Worm (Caenorhabditis elegans) whole organism, young adult: ENCODE measurements around the gene Y55F3AM.9.

Source experiments
- B0019.2 ChIP-seq: fragments of 200-800 bp; sonication (Bioruptor generic); conservative IDR thresholded peaks from 2 replicates; pipeline ENCODE4 v1.3.6; 2022; ENCODE audit warnings: missing genetic modification reagents, missing genetic modification characterization, missing compliant biosample characterization
- B0261.1 ChIP-seq: sonication (generic microtip); optimal IDR thresholded peaks from 2 replicates; lab custom pipeline; 2016; ENCODE audit warnings: mild to moderate bottlenecking, missing genetic modification characterization, moderate library complexity, missing compliant biosample characterization
- C17E4.6 ChIP-seq: fragments of 200-800 bp; sonication (Bioruptor generic); IDR thresholded peaks from 2 replicates; pipeline ENCODE4 v1.3.6; 2022; ENCODE audit warnings: missing genetic modification reagents, missing genetic modification characterization, missing compliant biosample characterization
- F22D6.2 ChIP-seq: sonication (generic microtip); optimal IDR thresholded peaks from 2 replicates; lab custom pipeline; 2016; ENCODE audit warnings: mild to moderate bottlenecking, missing genetic modification characterization, missing compliant biosample characterization
- F23B12.7 ChIP-seq: sonication (generic microtip); optimal IDR thresholded peaks from 2 replicates; lab custom pipeline; 2017; ENCODE audit warnings: missing genetic modification characterization, mild to moderate bottlenecking, missing compliant biosample characterization, antibody characterized with exemption, moderate library complexity; ENCODE audit not compliant: insufficient read depth
- F37B4.10 ChIP-seq: fragments of 200-800 bp; sonication (Bioruptor generic); IDR thresholded peaks from 2 replicates; pipeline ENCODE4 v1.3.6; 2022; ENCODE audit warnings: missing genetic modification characterization, missing compliant biosample characterization
- F49E8.2 ChIP-seq: sonication (generic microtip); optimal IDR thresholded peaks from 3 replicates; lab custom pipeline; 2017; ENCODE audit warnings: missing genetic modification characterization, mild to moderate bottlenecking, missing compliant biosample characterization, antibody characterized with exemption, moderate library complexity; ENCODE audit not compliant: insufficient read depth
- K12H6.12 ChIP-seq: fragments of 200-800 bp; sonication (Bioruptor generic); optimal IDR thresholded peaks from 2 replicates; lab custom pipeline; 2018; ENCODE audit warnings: mild to moderate bottlenecking, missing genetic modification characterization, missing compliant biosample characterization
- T26A5.8 ChIP-seq: sonication (generic microtip); optimal IDR thresholded peaks from 2 replicates; lab custom pipeline; 2016; ENCODE audit warnings: missing genetic modification characterization, missing compliant biosample characterization
- Y53G8AR.9 ChIP-seq: fragments of 200-800 bp; sonication (Bioruptor generic); conservative IDR thresholded peaks from 2 replicates; pipeline ENCODE4 v1.3.6; 2022; ENCODE audit warnings: missing genetic modification reagents, missing genetic modification characterization, missing compliant biosample characterization
- Y67H2A.10 ChIP-seq: fragments of 200-800 bp; sonication (Bioruptor generic); conservative IDR thresholded peaks from 2 replicates; pipeline ENCODE4 v1.3.6; 2022; ENCODE audit warnings: missing genetic modification reagents, missing genetic modification characterization, missing compliant biosample characterization
- Y95B8A.8 ChIP-seq: fragments of 200-800 bp; sonication (Bioruptor generic); IDR thresholded peaks from 2 replicates; pipeline ENCODE4 v1.3.6; 2022; ENCODE audit warnings: missing genetic modification reagents, missing genetic modification characterization, missing compliant biosample characterization
- akir-1 ChIP-seq: fragments of 200-800 bp; sonication (Bioruptor generic); optimal IDR thresholded peaks from 2 replicates; lab custom pipeline; 2018; ENCODE audit warnings: mild to moderate bottlenecking, missing genetic modification characterization, moderate library complexity, missing compliant biosample characterization
- ama-1 ChIP-seq, 3 experiments: fragments of 150-350 bp in 1 of 3; sonication (generic microtip) in 2 of 3; optimal IDR thresholded peaks; 2 replicates each; lab custom pipeline; 2014 to 2018; ENCODE audit warnings: missing biosample characterization in 2 of 3, missing genetic modification characterization in 2 of 3, missing genetic modification reagents in 2 of 3
- aptf-3 ChIP-seq: fragments of 200-800 bp; sonication (Bioruptor generic); IDR thresholded peaks from 2 replicates; pipeline ENCODE4 v1.3.6; 2022; ENCODE audit warnings: missing genetic modification characterization, missing compliant biosample characterization
- attf-3 ChIP-seq: fragments of 200-800 bp; sonication (Bioruptor generic); conservative IDR thresholded peaks from 2 replicates; pipeline ENCODE4 v1.3.6; 2022; ENCODE audit warnings: missing genetic modification reagents, missing genetic modification characterization, missing compliant biosample characterization
- attf-5 ChIP-seq: fragments of 200-800 bp; sonication (Bioruptor generic); optimal IDR thresholded peaks from 2 replicates; lab custom pipeline; 2018; ENCODE audit warnings: mild to moderate bottlenecking, missing genetic modification characterization, missing compliant biosample characterization
- attf-6 ChIP-seq: fragments of 200-800 bp; sonication (Bioruptor generic); IDR thresholded peaks from 2 replicates; pipeline ENCODE4 v1.3.6; 2022; ENCODE audit warnings: missing genetic modification reagents, missing genetic modification characterization, missing compliant biosample characterization
- ceh-27 ChIP-seq: fragments of 200-800 bp; sonication (Bioruptor generic); optimal IDR thresholded peaks from 2 replicates; lab custom pipeline; 2018; ENCODE audit warnings: mild to moderate bottlenecking, missing genetic modification characterization, moderate library complexity, missing compliant biosample characterization
- ceh-40 ChIP-seq: fragments of 200-800 bp; sonication (Bioruptor generic); IDR thresholded peaks from 2 replicates; pipeline ENCODE4 v1.3.6; 2022; ENCODE audit warnings: missing genetic modification characterization, missing compliant biosample characterization
- ceh-79 ChIP-seq: sonication (generic microtip); optimal IDR thresholded peaks from 2 replicates; lab custom pipeline; 2017; ENCODE audit warnings: mild to moderate bottlenecking, missing genetic modification characterization, missing compliant biosample characterization
- ceh-91 ChIP-seq: fragments of 200-800 bp; sonication (Bioruptor generic); IDR thresholded peaks from 2 replicates; pipeline ENCODE4 v1.3.6; 2022; ENCODE audit warnings: missing genetic modification reagents, missing genetic modification characterization, missing compliant biosample characterization
- chd-7 ChIP-seq: sonication (generic microtip); optimal IDR thresholded peaks from 2 replicates; lab custom pipeline; 2016; ENCODE audit warnings: mild to moderate bottlenecking, missing genetic modification characterization, moderate library complexity, missing compliant biosample characterization
- dox-1 ChIP-seq: fragments of 200-800 bp; sonication (Bioruptor generic); IDR thresholded peaks from 2 replicates; pipeline ENCODE4 v1.3.6; 2022; ENCODE audit warnings: missing genetic modification reagents, missing genetic modification characterization, missing compliant biosample characterization
- ekl-4 ChIP-seq: fragments of 200-800 bp; sonication (Bioruptor generic); IDR thresholded peaks from 2 replicates; pipeline ENCODE4 v1.3.6; 2022; ENCODE audit warnings: missing genetic modification reagents, missing genetic modification characterization, missing compliant biosample characterization
- him-1 ChIP-seq: sonication (generic microtip); optimal IDR thresholded peaks from 2 replicates; lab custom pipeline; 2016; ENCODE audit warnings: missing genotype, missing genetic modification reagents, missing genetic modification characterization, missing compliant biosample characterization
- hrde-1 ChIP-seq: sonication (generic microtip); optimal IDR thresholded peaks from 2 replicates; lab custom pipeline; 2016; ENCODE audit warnings: missing genetic modification characterization, mild to moderate bottlenecking, missing compliant biosample characterization, moderate library complexity, missing genotype, missing genetic modification reagents, borderline replicate concordance
- hsf-1 ChIP-seq: fragments of 200-800 bp; sonication (Bioruptor generic); IDR thresholded peaks from 2 replicates; pipeline ENCODE4 v1.3.6; 2022; ENCODE audit warnings: missing genetic modification reagents, missing genetic modification characterization, missing compliant biosample characterization
- lag-1 ChIP-seq: fragments of 200-800 bp; sonication (Bioruptor generic); IDR thresholded peaks from 2 replicates; pipeline ENCODE4 v1.3.6; 2022; ENCODE audit warnings: missing genetic modification reagents, missing genetic modification characterization, missing compliant biosample characterization
- let-526 ChIP-seq: fragments of 200-800 bp; sonication (Bioruptor generic); IDR thresholded peaks from 2 replicates; pipeline ENCODE4 v1.3.6; 2022; ENCODE audit warnings: missing genetic modification reagents, missing genetic modification characterization, missing compliant biosample characterization
- lin-26 ChIP-seq: fragments of 200-800 bp; sonication (Bioruptor generic); IDR thresholded peaks from 2 replicates; pipeline ENCODE4 v1.3.6; 2022; ENCODE audit warnings: missing genetic modification reagents, missing genetic modification characterization, missing compliant biosample characterization
- lir-1 ChIP-seq: fragments of 200-800 bp; sonication (Bioruptor generic); conservative IDR thresholded peaks from 2 replicates; pipeline ENCODE4 v1.3.6; 2022; ENCODE audit warnings: missing genetic modification reagents, missing genetic modification characterization, missing compliant biosample characterization
- lsl-1 ChIP-seq: fragments of 200-800 bp; sonication (Bioruptor generic); optimal IDR thresholded peaks from 2 replicates; lab custom pipeline; 2018; ENCODE audit warnings: mild to moderate bottlenecking, missing genetic modification characterization, moderate library complexity, missing compliant biosample characterization
- madf-6 ChIP-seq: fragments of 200-800 bp; sonication (Bioruptor generic); IDR thresholded peaks from 2 replicates; pipeline ENCODE4 v1.3.6; 2022; ENCODE audit warnings: missing genetic modification reagents, missing genetic modification characterization, missing compliant biosample characterization
- madf-8 ChIP-seq: fragments of 200-800 bp; sonication (Bioruptor generic); conservative IDR thresholded peaks from 2 replicates; pipeline ENCODE4 v1.3.6; 2022; ENCODE audit warnings: missing genetic modification reagents, missing genetic modification characterization, missing compliant biosample characterization
- mel-28 ChIP-seq: sonication (generic microtip); optimal IDR thresholded peaks from 2 replicates; lab custom pipeline; 2016; ENCODE audit warnings: borderline replicate concordance, mild to moderate bottlenecking, missing genetic modification characterization, missing compliant biosample characterization
- mes-4 ChIP-seq: sonication (generic microtip); optimal IDR thresholded peaks from 2 replicates; lab custom pipeline; 2016; ENCODE audit warnings: missing genotype, missing genetic modification characterization, missing compliant biosample characterization
- mxl-1 ChIP-seq: sonication (generic microtip); optimal IDR thresholded peaks from 2 replicates; lab custom pipeline; 2016; ENCODE audit warnings: missing genetic modification characterization, missing compliant biosample characterization
- nfyb-1 ChIP-seq: fragments of 200-800 bp; sonication (Bioruptor generic); IDR thresholded peaks from 2 replicates; pipeline ENCODE4 v1.3.6; 2022; ENCODE audit warnings: missing genetic modification reagents, missing genetic modification characterization, missing compliant biosample characterization
- nhr-80 ChIP-seq: sonication (generic microtip); optimal IDR thresholded peaks from 2 replicates; lab custom pipeline; 2016; ENCODE audit warnings: missing genetic modification characterization, missing compliant biosample characterization
- pbrm-1 ChIP-seq: fragments of 200-800 bp; sonication (Bioruptor generic); IDR thresholded peaks from 2 replicates; pipeline ENCODE4 v1.3.6; 2022; ENCODE audit warnings: missing genetic modification reagents, missing genetic modification characterization, missing compliant biosample characterization
- pha-4 ChIP-seq: fragments of 150-350 bp; sonication (generic microtip); optimal IDR thresholded peaks from 2 replicates; lab custom pipeline; 2014; ENCODE audit warnings: missing biosample characterization, missing genetic modification reagents, missing genetic modification characterization
- rpc-1 ChIP-seq, 2 experiments: fragments of 150-350 bp in 1 of 2; sonication (generic microtip) in 1 of 2; optimal IDR thresholded peaks; 2 replicates each; lab custom pipeline; 2014 to 2018; ENCODE audit warnings: missing biosample characterization in 1 of 2, missing genetic modification characterization in 1 of 2, missing genetic modification reagents in 1 of 2, missing genotype in 1 of 2
- sdz-38 ChIP-seq: sonication (generic microtip); optimal IDR thresholded peaks from 2 replicates; lab custom pipeline; 2016; ENCODE audit warnings: missing genotype, missing genetic modification characterization, missing compliant biosample characterization
- snpc-3.4 ChIP-seq: sonication (generic microtip); optimal IDR thresholded peaks from 2 replicates; lab custom pipeline; 2017; ENCODE audit warnings: missing genetic modification characterization, mild to moderate bottlenecking, missing compliant biosample characterization, antibody characterized with exemption, moderate library complexity, missing genotype, missing genetic modification reagents
- ztf-28 ChIP-seq: fragments of 200-800 bp; sonication (Bioruptor generic); IDR thresholded peaks from 2 replicates; pipeline ENCODE4 v1.3.6; 2022; ENCODE audit warnings: missing genetic modification reagents, missing genetic modification characterization, missing compliant biosample characterization
- ztf-6 ChIP-seq: fragments of 200-800 bp; sonication (Bioruptor generic); IDR thresholded peaks from 2 replicates; pipeline ENCODE4 v1.3.6; 2022; ENCODE audit warnings: missing genetic modification reagents, missing genetic modification characterization, missing compliant biosample characterization

The Y55F3AM.9 gene

ce11 chrIV:991181-991642, 18.3 kb downstream of the Y55F3AM.9 start (continued):
- peak; percentile 37 for TF ChIP-seq K12H6.12
- peak; percentile 61 for TF ChIP-seq mes-4 (tag; lab: Kevin White, UChicago)
- TF ChIP-seq T26A5.8: peak; percentile 66
- peak; percentile 85 for TF ChIP-seq lsl-1 (GFP tag; lab: Kevin White, UChicago)
- peak; percentile 96 for TF ChIP-seq ekl-4
- TF ChIP-seq snpc-3.4 (tag; lab: Kevin White, UChicago): peak; percentile 98
- TF ChIP-seq F37B4.10: peak; percentile 85; the same call in 1 of the 2 replicates
- no peak; the same call in 1 of the 2 replicates for TF ChIP-seq Y67H2A.10
- no peak for TF ChIP-seq akir-1 (GFP tag; lab: Kevin White, UChicago)
- TF ChIP-seq Y53G8AR.9 (GFP tag; lab: Robert Waterston, UW): peak; percentile 41; the same call in 1 of the 2 replicates
- peak; percentile 96 for TF ChIP-seq pbrm-1 (GFP tag; lab: Robert Waterston, UW)
- TF ChIP-seq madf-8 (GFP tag; lab: Robert Waterston, UW): peak; percentile 43
- peak; percentile 87 for TF ChIP-seq Y95B8A.8 (GFP tag; lab: Robert Waterston, UW)
- no peak for TF ChIP-seq rpc-1 (optimal IDR thresholded peaks at IDR 0.05; lab: Kevin White, UChicago)
- TF ChIP-seq rpc-1 (tag; optimal IDR thresholded peaks at IDR 0.05; lab: Kevin White, UChicago): peak; percentile 5
- TF ChIP-seq sdz-38 (tag; lab: Kevin White, UChicago): no peak
- TF ChIP-seq ceh-27: no peak
- TF ChIP-seq dox-1: peak; percentile 97
- peak; percentile 84 for TF ChIP-seq C17E4.6 (GFP tag; lab: Robert Waterston, UW)
- no peak for TF ChIP-seq ceh-40 (GFP tag; lab: Robert Waterston, UW)
- peak; percentile 80 for TF ChIP-seq hsf-1 (GFP tag; lab: Robert Waterston, UW)
- peak; percentile 93 for TF ChIP-seq lin-26 (GFP tag; lab: Robert Waterston, UW)
- TF ChIP-seq madf-6 (GFP tag; lab: Robert Waterston, UW): peak; percentile 89
- TF ChIP-seq ztf-28: peak; percentile 92
- TF ChIP-seq nhr-80 (tag; lab: Kevin White, UChicago): no peak
- TF ChIP-seq ceh-79 (tag; lab: Kevin White, UChicago): peak; percentile 79
- peak; percentile 87; the same call in 1 of the 2 replicates for TF ChIP-seq aptf-3
- TF ChIP-seq B0261.1: peak; percentile 24
- no peak for TF ChIP-seq lag-1
- TF ChIP-seq attf-6 (GFP tag; lab: Robert Waterston, UW): peak; percentile 96
- peak; percentile 98 for TF ChIP-seq F49E8.2 (tag; lab: Kevin White, UChicago)
- no peak for TF ChIP-seq F22D6.2 (tag; lab: Kevin White, UChicago)
- TF ChIP-seq mxl-1 (tag; lab: Kevin White, UChicago): no peak
- TF ChIP-seq attf-5 (GFP tag; lab: Kevin White, UChicago): peak; percentile 4
- peak; percentile 39 for TF ChIP-seq chd-7
- peak; percentile 11 for TF ChIP-seq mel-28 (tag; lab: Kevin White, UChicago)
- TF ChIP-seq him-1: peak; percentile 80
- no peak; the same call in none of the 2 replicates for TF ChIP-seq nfyb-1 (GFP tag; lab: Robert Waterston, UW)
- peak; percentile 91 for TF ChIP-seq hrde-1 (tag; lab: Kevin White, UChicago)
- TF ChIP-seq B0019.2 (GFP tag; lab: Robert Waterston, UW): peak; percentile 76
- TF ChIP-seq attf-3 (GFP tag; lab: Robert Waterston, UW): peak; percentile 75
- TF ChIP-seq F23B12.7 (tag; lab: Kevin White, UChicago): peak; percentile 53
- no peak for TF ChIP-seq ztf-6 (GFP tag; lab: Robert Waterston, UW)
- TF ChIP-seq ama-1 (optimal IDR thresholded peaks at IDR 0.05; lab: Kevin White, UChicago): peak; percentile 85
- peak in 1 of 2 experiments; percentile 91 for TF ChIP-seq ama-1 (GFP tag; optimal IDR thresholded peaks at IDR 0.05; lab: Kevin White, UChicago)
- TF ChIP-seq lir-1 (GFP tag; lab: Robert Waterston, UW): peak; percentile 68
- TF ChIP-seq ceh-91: peak; percentile 82; the same call in 1 of the 2 replicates
- no peak for TF ChIP-seq let-526 (GFP tag; lab: Robert Waterston, UW)
- no peak for TF ChIP-seq pha-4 (tag; lab: Kevin White, UChicago)
